Fruit fly (Drosophila melanogaster): ENCODE data around the gene Cpr65Ax2.
"Not testable (repeated sequence)": the region's sequence is repeated elsewhere in the genome, so short reads cannot be mapped to it uniquely, and the experiment has no call there.

The Cpr65Ax2 gene

dm6 chr3L:6150757-6151354 is at the start of gene Cpr65Ax2, which contains the start of gene Lcp65Aa:
Gene Cpr65Ax2 (minus strand): TSS chr3L:6150857.
Gene Lcp65Aa (plus strand): TSS chr3L:6151304.
- not testable (repeated sequence) for TF ChIP-seq D1 (tag; optimal IDR thresholded peaks at IDR 0.05); Pif1A (GFP tag; optimal IDR thresholded peaks at IDR 0.05); CG13204 (GFP tag; optimal IDR thresholded peaks at IDR 0.05)

DNA sequence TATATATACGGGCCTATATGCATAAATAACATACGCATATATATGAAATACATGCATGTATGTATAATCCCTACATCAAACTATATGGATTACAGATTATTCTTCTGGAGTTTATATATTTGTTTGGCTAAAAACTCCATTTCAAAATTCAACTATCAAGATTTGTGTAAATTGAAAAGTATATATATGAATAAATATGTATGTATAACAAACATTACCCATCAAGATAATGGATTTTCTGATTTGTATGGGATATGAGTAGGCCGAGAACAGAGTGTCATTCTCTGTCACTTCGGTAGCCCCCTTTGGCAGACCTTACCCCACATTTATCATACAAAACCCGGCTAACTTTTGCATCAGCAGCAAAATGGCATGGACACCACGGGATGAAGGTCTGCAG is 49.5 kb upstream of the Cpr65Ax2 start, which contains the start of gene CG8219:
Gene CG8219, plus strand, starts transcription at position 301 of the 400 bp plus-strand sequence.
- TF ChIP-seq CG9948 (tag; optimal IDR thresholded peaks at IDR 0.05) = no peak
- no peak for TF ChIP-seq gl (tag; optimal IDR thresholded peaks at IDR 0.05)
- TF ChIP-seq CG34367 (tag; optimal IDR thresholded peaks at IDR 0.05) = no peak

dm6 chr3L:6193556-6194114 is 43.0 kb upstream of the Cpr65Ax2 start:
- TF ChIP-seq CG4496 (GFP tag; IDR thresholded peaks at IDR 0.05) = 0 out of 3 replicates have a peak, but pooled peaks have one; percentile 4
- peak; percentile 96 for TF ChIP-seq EcR (GFP tag; optimal IDR thresholded peaks at IDR 0.05)
- no peak for TF ChIP-seq D1 (tag; optimal IDR thresholded peaks at IDR 0.05)

- TF ChIP-seq rn (GFP tag; IDR thresholded peaks at IDR 0.05) (peak; percentile 64), EcR (GFP tag; optimal IDR thresholded peaks at IDR 0.05) (peak; percentile 81), CG8159 (tag; optimal IDR thresholded peaks at IDR 0.05) (no peak), CG9948 (tag; optimal IDR thresholded peaks at IDR 0.05) (peak; percentile 73), CG10348 (GFP tag; IDR thresholded peaks at IDR 0.05) (0 out of 2 replicates have a peak, but pooled peaks have one; percentile 19), CG4496 (GFP tag; IDR thresholded peaks at IDR 0.05) (peak; percentile 60; the same call in 2 of the 3 replicates), fd96Ca (GFP tag; IDR thresholded peaks at IDR 0.05) (peak; percentile 54; the same call in 2 of the 3 replicates), Pif1A (GFP tag; optimal IDR thresholded peaks at IDR 0.05) (no peak), Ets98B (GFP tag; IDR thresholded peaks at IDR 0.05) (no peak; the same call in none of the 2 replicates), CG32121 (GFP tag; IDR thresholded peaks at IDR 0.05) (peak; percentile 58; the same call in 1 of the 2 replicates), CG15710 (tag; optimal IDR thresholded peaks at IDR 0.05) (peak; percentile 83), CG12605 (GFP tag; IDR thresholded peaks at IDR 0.05) (no peak), CG8301 (tag; optimal IDR thresholded peaks at IDR 0.05) (no peak), CG17806 (tag; optimal IDR thresholded peaks at IDR 0.05) (peak; percentile 52), gl (tag; optimal IDR thresholded peaks at IDR 0.05) (no peak), Snoo (tag; optimal IDR thresholded peaks at IDR 0.05) (peak; percentile 76), CG34367 (tag; optimal IDR thresholded peaks at IDR 0.05) (peak; percentile 57), CG14655 (GFP tag; optimal IDR thresholded peaks at IDR 0.05) (no peak), Pif1B (GFP tag; optimal IDR thresholded peaks at IDR 0.05) (no peak), D1 (tag; optimal IDR thresholded peaks at IDR 0.05) (no peak), CG13204 (GFP tag; optimal IDR thresholded peaks at IDR 0.05) (no peak)
Observed at dm6 chr3L:6192822-6193555, 42.3 kb upstream of the Cpr65Ax2 start, which contains the start of the genes Sf3b6 and Tnpo. Gene Sf3b6 (minus strand): TSS chr3L:6193179. Gene Tnpo (plus strand): TSS chr3L:6193480.

dm6 chr3L:6188995-6189927 is 38.6 kb upstream of the Cpr65Ax2 start, which contains the start of the genes D19A and CG7386:
Gene D19A (minus strand): TSS chr3L:6189123.
Gene CG7386 (plus strand): TSS chr3L:6189745.
- TF ChIP-seq Pif1A (GFP tag; optimal IDR thresholded peaks at IDR 0.05) = no peak
- peak; percentile 77 for TF ChIP-seq CG4496 (GFP tag; IDR thresholded peaks at IDR 0.05)
- no peak for TF ChIP-seq CG14655 (GFP tag; optimal IDR thresholded peaks at IDR 0.05)
- no peak for TF ChIP-seq D1 (tag; optimal IDR thresholded peaks at IDR 0.05)
- TF ChIP-seq Pif1B (GFP tag; optimal IDR thresholded peaks at IDR 0.05) = no peak
- peak; percentile 48; the same call in 1 of the 2 replicates for TF ChIP-seq CG12605 (GFP tag; IDR thresholded peaks at IDR 0.05)
- TF ChIP-seq Ets98B (GFP tag; IDR thresholded peaks at IDR 0.05) = peak; percentile 59
- TF ChIP-seq fd96Ca (GFP tag; IDR thresholded peaks at IDR 0.05) = peak; percentile 30; the same call in 1 of the 3 replicates
- peak; percentile 9 for TF ChIP-seq CG8301 (tag; optimal IDR thresholded peaks at IDR 0.05)
- peak; percentile 1 for TF ChIP-seq EcR (GFP tag; optimal IDR thresholded peaks at IDR 0.05)
- no peak for TF ChIP-seq CG34367 (tag; optimal IDR thresholded peaks at IDR 0.05)
- peak; percentile 38; the same call in 1 of the 2 replicates for TF ChIP-seq CG32121 (GFP tag; IDR thresholded peaks at IDR 0.05)
- TF ChIP-seq CG9948 (tag; optimal IDR thresholded peaks at IDR 0.05) = peak; percentile 11
- TF ChIP-seq CG13204 (GFP tag; optimal IDR thresholded peaks at IDR 0.05) = no peak
- peak; percentile 43; the same call in 1 of the 2 replicates for TF ChIP-seq rn (GFP tag; IDR thresholded peaks at IDR 0.05)
- TF ChIP-seq CG10348 (GFP tag; IDR thresholded peaks at IDR 0.05) = no peak
- no peak for TF ChIP-seq gl (tag; optimal IDR thresholded peaks at IDR 0.05)
- TF ChIP-seq CG8159 (tag; optimal IDR thresholded peaks at IDR 0.05) = peak; percentile 52
- peak; percentile 28 for TF ChIP-seq CG15710 (tag; optimal IDR thresholded peaks at IDR 0.05)
- peak; percentile 22 for TF ChIP-seq CG17806 (tag; optimal IDR thresholded peaks at IDR 0.05)
- TF ChIP-seq Snoo (tag; optimal IDR thresholded peaks at IDR 0.05) = peak; percentile 11
